Worm (Caenorhabditis elegans) whole organism, dauer: ENCODE data around the gene eif-3.L.
"Not testable (repeated sequence)": the region's sequence is repeated elsewhere in the genome, so short reads cannot be mapped to it uniquely, and the experiment has no call there.

ENCODE experiments used
- unc-62 ChIP-seq: sonication (generic microtip); optimal IDR thresholded peaks from 2 replicates; lab custom pipeline; 2017; ENCODE audit warnings: missing biosample characterization, missing genetic modification reagents, missing genetic modification characterization

eif-3.L gene

DNA sequence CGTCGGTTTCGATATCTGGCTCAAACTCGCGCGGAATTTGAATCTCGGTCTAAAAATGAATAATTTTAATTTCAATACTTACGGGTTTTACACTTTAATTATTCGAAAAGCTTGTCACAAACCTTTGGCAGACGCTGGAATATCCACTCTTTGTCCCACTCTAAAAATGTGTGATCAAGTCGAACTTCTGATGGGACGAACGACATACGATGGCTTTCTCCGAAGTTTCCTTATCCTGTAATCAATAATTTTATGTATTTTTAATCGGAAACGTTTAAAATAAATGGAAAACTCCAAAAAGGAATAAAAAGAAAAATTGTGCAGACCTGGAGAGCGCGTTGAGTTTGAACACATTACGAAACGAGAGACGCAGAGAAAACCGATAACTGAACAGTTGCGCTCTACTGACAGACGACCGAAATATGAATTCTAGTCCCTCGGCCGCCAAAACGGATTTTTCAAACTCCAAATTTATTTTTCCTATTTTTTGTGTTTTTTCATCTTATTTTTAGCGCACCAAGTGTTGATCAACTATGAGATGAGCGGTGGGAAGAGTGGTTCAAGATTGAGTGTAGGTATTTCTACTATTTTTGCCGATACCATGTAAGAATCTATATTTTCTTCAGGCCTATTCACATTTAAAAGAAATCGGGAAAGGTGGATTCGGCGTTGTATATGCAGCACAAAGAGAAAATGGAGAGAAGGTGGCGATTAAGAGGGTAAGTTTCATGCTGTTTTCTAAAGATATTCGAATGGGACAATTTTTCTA, 27.1 kb upstream of the eif-3.L start, which contains the start of the genes sam-4, F59E12.17 and zyg-1:
Gene sam-4, minus strand, starts transcription at position 51 of the 769 bp plus-strand sequence.
Gene F59E12.17, minus strand, starts transcription at position 235 of the 769 bp plus-strand sequence.
Gene zyg-1, plus strand, starts transcription at position 513 of the 769 bp plus-strand sequence.
- no peak for TF ChIP-seq unc-62 (GFP tag; lab: Kevin White, UChicago)

DNA sequence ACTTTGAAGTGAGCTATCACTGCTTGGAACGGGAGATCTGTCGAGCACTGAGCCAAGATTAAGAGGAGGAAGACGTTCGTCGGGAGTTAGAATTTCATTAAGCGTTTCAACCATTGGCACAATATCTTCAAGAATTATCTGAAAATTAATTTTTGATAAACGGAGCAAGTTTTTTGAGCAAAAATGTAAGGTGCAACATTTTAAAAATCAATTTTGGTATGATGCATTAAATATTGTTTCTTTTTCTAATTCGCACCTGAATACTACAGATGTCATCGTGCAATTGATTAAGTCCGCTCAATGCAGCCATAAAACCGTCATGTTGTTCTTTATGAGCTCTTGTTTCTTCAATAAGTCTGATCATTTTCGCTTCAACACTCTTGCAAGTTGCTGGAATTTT, 26.0 kb upstream of the eif-3.L start, which contains the start of gene ddl-1:
Gene ddl-1, minus strand, starts transcription at position 101 of the 400 bp plus-strand sequence.
- no peak for TF ChIP-seq unc-62 (GFP tag; lab: Kevin White, UChicago)

DNA sequence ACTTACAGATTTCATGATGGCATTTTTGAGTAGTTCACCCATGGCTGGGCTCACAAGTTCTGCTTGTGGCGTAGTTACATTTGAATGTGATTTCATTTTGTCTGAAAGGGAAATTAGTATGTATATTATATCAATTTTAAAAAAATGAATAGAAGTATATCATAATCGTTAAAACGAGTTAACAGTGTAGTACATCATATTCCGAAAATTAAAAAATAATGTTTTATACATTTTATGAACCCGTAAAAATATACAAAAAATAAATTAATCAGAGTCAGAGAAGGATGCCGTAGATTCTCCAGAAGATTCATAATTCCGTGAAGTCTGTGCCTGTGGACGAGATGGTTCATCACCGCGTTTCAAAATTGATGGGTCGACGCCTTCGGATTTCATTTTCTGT, 24.7 kb upstream of the eif-3.L start, which contains the start of gene F59E12.9:
Gene F59E12.9, minus strand, starts transcription at position 101 of the 400 bp plus-strand sequence.
- no peak for TF ChIP-seq unc-62 (GFP tag; lab: Kevin White, UChicago)

DNA sequence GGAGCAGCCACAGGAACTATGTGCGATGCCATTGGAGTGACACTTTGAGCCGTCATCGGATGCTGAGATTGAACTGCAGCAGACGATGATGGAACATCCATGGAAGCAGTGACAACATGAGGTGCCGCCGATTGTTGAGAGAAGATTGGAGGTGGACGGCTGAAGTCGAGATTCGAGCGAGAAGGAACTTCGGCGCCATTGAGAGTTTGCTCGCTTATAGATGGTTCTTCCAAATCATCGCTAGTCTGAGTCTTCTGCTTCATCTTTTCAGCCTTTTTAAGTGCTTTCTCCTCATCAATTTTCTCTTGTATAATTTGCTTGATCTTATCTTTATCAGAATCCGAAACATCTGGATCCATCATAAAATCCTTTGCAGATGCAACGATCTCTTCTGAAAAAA, 19.8 kb upstream of the eif-3.L start:
- TF ChIP-seq unc-62 (GFP tag; lab: Kevin White, UChicago): no peak

DNA sequence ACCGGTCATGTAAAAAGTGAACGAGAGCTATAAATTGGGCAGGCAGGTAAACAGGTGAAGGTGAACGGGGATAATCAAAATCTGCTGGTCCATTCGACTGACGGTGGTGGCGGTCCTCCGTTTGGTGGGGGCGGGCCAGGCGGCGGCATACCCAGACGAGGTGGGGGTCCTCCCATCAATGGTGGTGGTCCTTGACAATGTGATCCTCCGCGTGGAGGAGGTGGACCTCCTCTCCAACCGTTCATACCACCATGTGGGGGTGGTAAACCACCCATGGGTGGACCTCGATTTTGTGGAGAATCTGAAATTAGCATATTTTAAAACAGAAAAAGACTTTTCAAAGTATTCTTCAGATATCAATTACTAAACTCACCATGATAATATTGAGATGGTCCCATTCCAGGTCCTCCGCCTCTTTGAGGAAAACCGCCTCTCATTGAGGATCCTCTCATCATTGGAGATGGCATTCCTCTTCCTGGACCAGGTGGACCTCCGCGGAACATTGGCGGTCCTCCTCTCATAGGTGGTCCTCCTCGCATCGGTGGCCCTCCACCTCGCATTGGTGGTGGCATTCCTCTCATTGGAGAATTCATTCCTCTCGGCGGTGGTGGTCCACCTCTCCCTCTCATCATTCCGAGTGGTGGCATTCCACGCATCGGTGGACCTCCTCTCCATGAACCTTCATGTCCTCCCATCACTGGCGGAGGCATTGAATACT, 18.2 kb upstream of the eif-3.L start:
- TF ChIP-seq unc-62 (GFP tag; lab: Kevin White, UChicago): no peak

DNA sequence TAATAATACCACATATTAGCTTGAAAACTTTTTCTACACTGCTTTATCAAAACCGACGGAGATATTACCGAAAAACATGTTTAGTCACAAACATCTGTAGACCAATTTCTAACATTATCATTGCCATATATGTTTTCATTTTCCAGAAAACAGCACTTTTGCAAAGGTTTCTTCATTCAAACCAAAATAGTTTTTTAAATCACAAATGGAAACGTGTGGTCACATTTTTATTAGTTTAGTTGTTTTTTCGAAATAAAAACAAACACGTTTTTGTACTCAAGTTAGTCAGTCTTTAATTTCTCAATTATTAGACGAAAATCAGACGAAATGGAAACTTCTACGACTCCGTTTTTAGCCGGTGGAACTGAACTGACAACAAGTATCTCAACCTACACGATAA, 15.8 kb upstream of the eif-3.L start, which contains the start of gene F59E12.3:
Gene F59E12.3, plus strand, starts transcription at position 301 of the 400 bp plus-strand sequence.
- TF ChIP-seq unc-62 (GFP tag; lab: Kevin White, UChicago): no peak

DNA sequence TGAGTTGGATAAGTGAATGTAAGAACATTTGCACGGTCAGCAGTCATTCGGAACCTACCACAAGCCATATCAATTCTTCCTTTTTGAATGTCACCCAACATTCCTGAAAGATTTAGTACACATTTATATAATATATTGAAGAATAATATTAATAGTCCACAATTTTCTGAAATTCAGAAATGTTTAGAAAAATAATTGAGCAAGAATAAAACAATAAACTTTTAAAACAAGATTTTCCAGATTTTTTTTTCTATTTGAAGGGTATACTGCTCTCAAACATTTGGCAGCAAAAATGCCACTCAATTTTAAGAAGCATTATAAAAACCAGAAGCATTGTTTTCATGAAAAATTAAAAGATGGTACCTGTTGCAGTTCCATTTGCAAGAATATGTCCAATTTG, 14.5 kb upstream of the eif-3.L start, which contains the start of gene F59E12.8:
Gene F59E12.8, minus strand, starts transcription at position 101 of the 400 bp plus-strand sequence.
- TF ChIP-seq unc-62 (GFP tag; lab: Kevin White, UChicago): no peak

DNA sequence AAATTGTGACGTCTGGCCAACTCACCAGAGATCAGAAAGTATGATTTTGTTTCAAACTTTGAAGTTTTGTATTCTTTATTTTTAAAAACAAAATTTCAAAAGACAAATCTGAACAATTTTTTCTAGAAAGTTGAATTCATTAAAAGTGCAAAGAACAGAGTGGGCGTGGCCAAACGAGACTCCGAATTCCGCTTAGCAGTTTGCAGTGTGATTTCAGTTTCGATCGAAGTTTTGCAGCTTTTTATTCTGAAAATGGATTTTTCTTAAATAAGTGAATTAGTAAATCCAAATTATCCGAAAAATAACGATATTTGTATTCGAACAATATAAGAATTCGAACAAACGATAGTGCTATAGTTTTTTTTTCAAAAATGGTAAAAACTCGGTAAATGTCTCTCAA, 11.2 kb upstream of the eif-3.L start:
- TF ChIP-seq unc-62 (GFP tag; lab: Kevin White, UChicago): no peak

DNA sequence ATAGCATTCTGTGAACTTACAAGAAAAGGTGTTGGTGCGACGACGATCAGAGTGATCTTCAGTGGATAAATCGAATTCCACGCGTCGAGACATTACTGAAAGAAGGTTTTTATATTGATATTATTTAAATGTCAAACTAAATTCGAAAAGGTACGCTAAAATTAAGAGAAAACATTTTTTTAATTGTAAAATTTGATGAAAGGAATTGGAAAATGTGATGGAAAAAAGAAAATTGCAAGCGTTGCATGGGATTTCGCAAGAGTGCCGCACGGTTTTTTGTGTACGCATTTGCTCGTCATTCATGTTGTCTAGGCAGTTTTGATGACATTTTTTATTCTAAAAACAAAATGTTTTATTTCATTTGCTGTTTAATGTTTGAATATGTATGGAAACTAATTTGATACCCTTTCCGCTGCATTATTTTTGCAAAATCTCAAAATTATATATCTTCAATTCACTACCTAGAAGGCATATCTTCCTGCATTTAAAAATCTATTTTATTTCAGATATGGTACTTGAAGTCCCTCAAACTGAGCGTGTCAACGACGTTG, 8.6 kb upstream of the eif-3.L start, which contains the start of the genes F59E12.6 and npl-4.1:
Gene F59E12.6, minus strand, starts transcription at position 101 of the 551 bp plus-strand sequence.
Gene npl-4.1, plus strand, starts transcription at position 501 of the 551 bp plus-strand sequence.
- TF ChIP-seq unc-62 (GFP tag; lab: Kevin White, UChicago): not testable (repeated sequence)

DNA sequence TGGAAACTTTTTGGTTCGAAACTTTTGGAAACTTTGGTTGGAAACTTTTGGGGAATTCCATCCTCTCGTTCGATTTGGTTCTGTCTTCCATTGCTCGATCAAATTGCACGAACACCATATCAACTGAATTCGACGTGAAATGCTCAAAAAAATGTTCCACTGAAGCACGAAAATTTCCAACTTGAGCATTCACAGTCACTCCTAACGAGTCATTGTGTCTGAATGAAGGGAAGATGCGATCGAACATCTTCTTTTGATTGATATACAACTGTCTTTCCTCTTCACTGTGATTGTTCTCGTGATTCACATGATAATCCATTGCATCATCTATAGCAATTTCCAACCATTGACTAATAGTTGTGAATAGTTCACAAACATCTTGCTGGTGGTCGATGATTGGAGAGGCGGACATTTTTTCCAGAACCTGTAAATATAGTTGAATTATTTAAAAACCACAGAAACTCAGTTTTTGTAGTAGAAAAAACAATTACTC, 6.1 kb upstream of the eif-3.L start, which contains the start of gene F59E12.15:
Gene F59E12.15, minus strand, starts transcription at position 51 of the 493 bp plus-strand sequence.
- TF ChIP-seq unc-62 (GFP tag; lab: Kevin White, UChicago): no peak

DNA sequence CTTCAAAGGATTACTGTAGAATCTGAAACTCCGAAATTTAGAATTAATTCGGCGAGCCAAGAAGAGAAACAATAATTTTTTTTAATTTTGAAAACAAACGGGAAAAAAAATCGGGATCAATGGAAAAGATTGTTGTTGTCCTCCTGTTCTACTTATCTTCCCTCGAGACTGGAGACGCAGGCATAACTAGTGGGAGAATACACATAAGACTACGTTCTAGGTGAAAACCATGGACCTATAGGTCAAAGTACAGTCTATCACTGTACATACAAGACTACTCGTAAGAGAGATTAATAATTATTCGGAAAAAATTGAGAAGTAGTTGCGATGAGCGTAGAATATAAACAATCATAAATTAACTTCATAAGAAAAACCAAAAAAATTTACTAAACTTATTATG, 3.0 kb downstream of the eif-3.L start, which contains the start of gene dhs-6:
Gene dhs-6, minus strand, starts transcription at position 22 of the 400 bp plus-strand sequence.
- no peak for TF ChIP-seq unc-62 (GFP tag; lab: Kevin White, UChicago)

DNA sequence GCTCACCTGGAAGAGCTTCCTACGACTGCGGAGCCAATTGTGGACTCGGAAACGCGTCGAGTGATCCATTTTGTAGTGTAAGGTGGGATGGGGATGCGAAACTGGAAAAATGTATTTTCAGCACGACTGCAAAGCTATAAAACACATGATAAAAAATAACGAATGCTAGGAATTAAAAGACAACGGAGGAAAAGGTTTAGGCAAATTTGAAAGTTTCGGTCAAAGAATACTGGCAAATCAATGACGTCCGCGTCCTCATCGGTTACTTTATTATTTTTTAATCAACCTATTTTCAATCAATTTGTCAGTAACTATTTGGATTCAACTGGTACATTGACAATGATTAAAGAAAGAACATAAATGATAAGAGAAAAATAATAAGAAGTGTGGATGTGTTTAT, 14.5 kb downstream of the eif-3.L start, which contains the start of gene C17G10.7:
Gene C17G10.7, minus strand, starts transcription at position 101 of the 400 bp plus-strand sequence.
- no peak for TF ChIP-seq unc-62 (GFP tag; lab: Kevin White, UChicago)

DNA sequence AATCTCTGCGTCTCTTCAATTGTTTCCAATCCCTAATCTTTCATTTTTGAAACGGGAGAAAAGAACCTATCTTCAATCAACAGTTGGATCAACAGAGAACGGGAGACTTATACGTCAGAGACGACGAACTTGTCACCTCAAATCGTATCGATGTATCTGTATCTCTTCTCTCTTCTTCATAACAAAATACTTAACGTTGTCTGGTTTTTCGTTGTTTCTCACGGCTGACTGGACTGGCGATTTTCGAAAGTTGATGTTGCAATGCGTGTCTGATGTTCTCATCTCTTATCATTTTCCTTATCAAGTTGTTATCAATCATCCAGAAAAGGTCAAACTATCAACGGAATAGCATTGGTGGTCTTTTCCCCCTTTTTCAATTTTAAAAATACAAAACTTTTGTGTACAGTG, 16.7 kb downstream of the eif-3.L start:
- no peak for TF ChIP-seq unc-62 (GFP tag; lab: Kevin White, UChicago)

DNA sequence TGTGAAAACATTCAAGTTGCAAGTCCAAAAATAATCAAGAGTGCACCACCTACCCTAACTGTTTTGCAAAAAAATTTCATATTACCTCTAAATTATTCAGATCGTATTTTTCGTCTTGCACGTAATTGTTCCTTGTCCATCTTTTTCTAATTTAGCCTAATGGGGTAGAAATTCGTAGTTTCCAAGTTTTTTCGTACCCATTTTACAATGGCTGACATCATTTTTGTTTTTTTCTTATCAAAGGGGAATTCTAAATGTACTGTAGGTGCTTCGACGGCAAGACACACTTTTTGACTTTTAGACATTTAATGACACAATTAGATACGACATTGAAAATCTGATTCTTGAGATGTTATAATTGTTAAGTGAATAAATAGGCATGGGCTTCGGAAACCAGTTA, 17.8 kb downstream of the eif-3.L start:
- no peak for TF ChIP-seq unc-62 (GFP tag; lab: Kevin White, UChicago)

DNA sequence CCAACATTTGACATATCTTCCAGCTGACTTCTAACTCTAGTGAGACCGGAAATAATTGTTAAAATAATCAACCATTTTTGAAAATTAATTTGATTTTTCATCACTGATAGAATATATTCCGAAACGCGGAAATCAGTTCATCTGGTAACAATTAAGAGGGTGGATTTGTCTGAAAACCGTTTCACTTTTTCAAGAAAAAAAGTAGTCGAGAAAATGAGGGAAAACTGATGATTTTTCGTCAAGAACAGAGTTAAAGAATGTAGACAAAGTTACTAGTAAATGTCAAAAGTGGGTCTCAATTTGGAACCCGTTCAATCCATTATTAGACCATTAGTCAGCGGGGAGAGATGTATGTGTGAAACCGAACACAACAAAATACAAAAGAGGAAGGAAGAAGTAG, 19.1 kb downstream of the eif-3.L start, which contains the start of gene C17G10.6:
Gene C17G10.6, minus strand, starts transcription at position 101 of the 400 bp plus-strand sequence.
- no peak for TF ChIP-seq unc-62 (GFP tag; lab: Kevin White, UChicago)
